Worm (Caenorhabditis elegans) whole organism, mixed stage, embryonic: ENCODE measurements around the gene aip-1.

ENCODE experiments used
- blmp-1 ChIP-seq: fragments of 150-350 bp; optimal IDR thresholded peaks from 2 replicates; lab custom pipeline; 2014; ENCODE audit warnings: missing biosample characterization, missing genetic modification characterization
- ceh-39 ChIP-seq: fragments of 150-350 bp; optimal IDR thresholded peaks from 2 replicates; lab custom pipeline; 2014; ENCODE audit warnings: missing biosample characterization, missing genetic modification characterization
- ces-1 ChIP-seq: fragments of 150-350 bp; optimal IDR thresholded peaks from 2 replicates; lab custom pipeline; 2014; ENCODE audit warnings: missing biosample characterization, missing genetic modification reagents, missing genetic modification characterization
- ham-2 ChIP-seq: fragments of 200-800 bp; sonication (Bioruptor generic); optimal IDR thresholded peaks from 2 replicates; lab custom pipeline; 2018; ENCODE audit warnings: mild to moderate bottlenecking, missing genetic modification characterization, missing compliant biosample characterization
- lin-13 ChIP-seq: fragments of 150-350 bp; optimal IDR thresholded peaks from 2 replicates; lab custom pipeline; 2014; ENCODE audit warnings: missing biosample characterization, missing genetic modification characterization
- lsy-2 ChIP-seq: fragments of 150-350 bp; optimal IDR thresholded peaks from 2 replicates; lab custom pipeline; 2014; ENCODE audit warnings: missing biosample characterization, missing genetic modification characterization
- nhr-12 ChIP-seq: fragments of 150-350 bp; optimal IDR thresholded peaks from 2 replicates; lab custom pipeline; 2014; ENCODE audit warnings: missing biosample characterization, missing genetic modification characterization
- nhr-76 ChIP-seq: sonication (generic microtip); optimal IDR thresholded peaks from 2 replicates; lab custom pipeline; 2017; ENCODE audit warnings: missing biosample characterization, missing genetic modification characterization
- snpc-4 ChIP-seq: fragments of 150-350 bp; optimal IDR thresholded peaks from 2 replicates; lab custom pipeline; 2014; ENCODE audit warnings: missing biosample characterization, missing genetic modification characterization
- sptf-1 ChIP-seq: sonication (generic microtip); optimal IDR thresholded peaks from 2 replicates; lab custom pipeline; 2017; ENCODE audit warnings: mild to moderate bottlenecking, missing genetic modification characterization, moderate library complexity, missing compliant biosample characterization
- unc-62 ChIP-seq: fragments of 150-350 bp; optimal IDR thresholded peaks from 2 replicates; lab custom pipeline; 2014; ENCODE audit warnings: missing biosample characterization, missing genetic modification reagents, missing genetic modification characterization
- ztf-11 ChIP-seq: fragments of 150-350 bp; optimal IDR thresholded peaks from 2 replicates; lab custom pipeline; 2014; ENCODE audit warnings: missing biosample characterization, missing genetic modification characterization

DNA sequence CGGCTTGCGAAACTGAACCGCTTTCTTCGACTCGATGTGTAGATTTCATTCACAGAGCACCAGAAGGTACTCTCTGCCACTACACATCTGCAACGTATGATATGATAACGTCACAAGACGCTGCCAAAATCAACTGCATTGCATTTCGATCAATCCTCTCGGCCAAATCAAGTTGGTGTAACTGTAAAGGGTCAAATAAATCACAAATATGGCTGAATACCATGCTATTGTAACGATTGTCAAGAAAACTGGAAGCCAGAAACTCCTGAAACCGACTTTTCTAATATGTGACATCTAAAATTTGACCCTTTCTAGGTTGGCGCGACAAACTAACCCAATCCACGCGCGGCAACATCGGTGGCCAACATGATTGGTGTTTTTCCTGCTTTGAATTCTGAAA lies 2.1 kb upstream of the aip-1 start:
- TF ChIP-seq lsy-2 (tag; lab: Kevin White, UChicago): no peak
- TF ChIP-seq ham-2 (GFP tag; lab: Kevin White, UChicago): no peak
- TF ChIP-seq nhr-76: no peak
- no peak for TF ChIP-seq lin-13 (tag; lab: Kevin White, UChicago)
- no peak for TF ChIP-seq nhr-12 (tag; lab: Kevin White, UChicago)
- TF ChIP-seq snpc-4 (tag; lab: Kevin White, UChicago): no peak
- no peak for TF ChIP-seq blmp-1 (tag; lab: Kevin White, UChicago)
- no peak for TF ChIP-seq unc-62 (GFP tag; lab: Kevin White, UChicago)
- no peak for TF ChIP-seq ces-1 (GFP tag; lab: Kevin White, UChicago)
- no peak for TF ChIP-seq sptf-1 (tag; lab: Kevin White, UChicago)
- TF ChIP-seq ztf-11 (tag; lab: Kevin White, UChicago): no peak
- no peak for TF ChIP-seq ceh-39
